Worm (Caenorhabditis elegans) whole organism, mixed stage, embryonic: ENCODE data around the gene C33D9.3.

Experiments
- M03D4.4 ChIP-seq: sonication (generic microtip); optimal IDR thresholded peaks from 2 replicates; lab custom pipeline; 2017; ENCODE audit warnings: mild to moderate bottlenecking, missing genetic modification characterization, missing compliant biosample characterization
- blmp-1 ChIP-seq: fragments of 150-350 bp; optimal IDR thresholded peaks from 2 replicates; lab custom pipeline; 2014; ENCODE audit warnings: missing biosample characterization, missing genetic modification characterization
- ces-1 ChIP-seq: fragments of 150-350 bp; optimal IDR thresholded peaks from 2 replicates; lab custom pipeline; 2014; ENCODE audit warnings: missing biosample characterization, missing genetic modification reagents, missing genetic modification characterization
- drap-1 ChIP-seq: fragments of 200-800 bp; sonication (Bioruptor generic); optimal IDR thresholded peaks from 3 replicates; lab custom pipeline; 2018; ENCODE audit warnings: mild to moderate bottlenecking, missing genetic modification characterization, missing compliant biosample characterization
- elt-1 ChIP-seq: sonication (generic microtip); optimal IDR thresholded peaks from 2 replicates; lab custom pipeline; 2017; ENCODE audit warnings: missing genetic modification characterization, mild to moderate bottlenecking, missing compliant biosample characterization, antibody characterized with exemption, moderate library complexity, borderline replicate concordance; ENCODE audit not compliant: insufficient read depth
- flh-1 ChIP-seq: fragments of 200-800 bp; sonication (Bioruptor generic); optimal IDR thresholded peaks from 2 replicates; lab custom pipeline; 2018; ENCODE audit warnings: mild to moderate bottlenecking, missing genetic modification characterization, moderate library complexity, missing compliant biosample characterization
- lin-13 ChIP-seq: fragments of 150-350 bp; optimal IDR thresholded peaks from 2 replicates; lab custom pipeline; 2014; ENCODE audit warnings: missing biosample characterization, missing genetic modification characterization
- nhr-12 ChIP-seq: fragments of 150-350 bp; optimal IDR thresholded peaks from 2 replicates; lab custom pipeline; 2014; ENCODE audit warnings: missing biosample characterization, missing genetic modification characterization
- nhr-28 ChIP-seq: fragments of 150-350 bp; optimal IDR thresholded peaks from 2 replicates; lab custom pipeline; 2014; ENCODE audit warnings: missing biosample characterization, missing genetic modification characterization
- nhr-76 ChIP-seq: sonication (generic microtip); optimal IDR thresholded peaks from 2 replicates; lab custom pipeline; 2017; ENCODE audit warnings: missing biosample characterization, missing genetic modification characterization
- unc-120 ChIP-seq: sonication (generic microtip); optimal IDR thresholded peaks from 2 replicates; lab custom pipeline; 2017; ENCODE audit warnings: missing genetic modification characterization, missing compliant biosample characterization; ENCODE audit not compliant: poor library complexity, severe bottlenecking
- ztf-11 ChIP-seq: fragments of 150-350 bp; optimal IDR thresholded peaks from 2 replicates; lab custom pipeline; 2014; ENCODE audit warnings: missing biosample characterization, missing genetic modification characterization

ce11 chrIV:8830591-8830990, 37.9 kb upstream of the C33D9.3 start, which contains the start of gene T28C6.8:
- no peak for TF ChIP-seq ces-1 (GFP tag; lab: Kevin White, UChicago)
- no peak for TF ChIP-seq drap-1
- TF ChIP-seq nhr-28 (tag; lab: Kevin White, UChicago): no peak
- no peak for TF ChIP-seq elt-1 (tag; lab: Kevin White, UChicago)
- no peak for TF ChIP-seq lin-13 (tag; lab: Kevin White, UChicago)
- TF ChIP-seq M03D4.4 (tag; lab: Kevin White, UChicago): no peak
- TF ChIP-seq nhr-12 (tag; lab: Kevin White, UChicago): no peak
- TF ChIP-seq blmp-1 (tag; lab: Kevin White, UChicago): no peak
- TF ChIP-seq ztf-11: no peak
- TF ChIP-seq unc-120 (tag; lab: Kevin White, UChicago): no peak
- TF ChIP-seq nhr-76: no peak
- no peak for TF ChIP-seq flh-1 (GFP tag; lab: Kevin White, UChicago)
